Fruit fly (Drosophila melanogaster): ENCODE measurements around the gene twy.

twy gene

DNA sequence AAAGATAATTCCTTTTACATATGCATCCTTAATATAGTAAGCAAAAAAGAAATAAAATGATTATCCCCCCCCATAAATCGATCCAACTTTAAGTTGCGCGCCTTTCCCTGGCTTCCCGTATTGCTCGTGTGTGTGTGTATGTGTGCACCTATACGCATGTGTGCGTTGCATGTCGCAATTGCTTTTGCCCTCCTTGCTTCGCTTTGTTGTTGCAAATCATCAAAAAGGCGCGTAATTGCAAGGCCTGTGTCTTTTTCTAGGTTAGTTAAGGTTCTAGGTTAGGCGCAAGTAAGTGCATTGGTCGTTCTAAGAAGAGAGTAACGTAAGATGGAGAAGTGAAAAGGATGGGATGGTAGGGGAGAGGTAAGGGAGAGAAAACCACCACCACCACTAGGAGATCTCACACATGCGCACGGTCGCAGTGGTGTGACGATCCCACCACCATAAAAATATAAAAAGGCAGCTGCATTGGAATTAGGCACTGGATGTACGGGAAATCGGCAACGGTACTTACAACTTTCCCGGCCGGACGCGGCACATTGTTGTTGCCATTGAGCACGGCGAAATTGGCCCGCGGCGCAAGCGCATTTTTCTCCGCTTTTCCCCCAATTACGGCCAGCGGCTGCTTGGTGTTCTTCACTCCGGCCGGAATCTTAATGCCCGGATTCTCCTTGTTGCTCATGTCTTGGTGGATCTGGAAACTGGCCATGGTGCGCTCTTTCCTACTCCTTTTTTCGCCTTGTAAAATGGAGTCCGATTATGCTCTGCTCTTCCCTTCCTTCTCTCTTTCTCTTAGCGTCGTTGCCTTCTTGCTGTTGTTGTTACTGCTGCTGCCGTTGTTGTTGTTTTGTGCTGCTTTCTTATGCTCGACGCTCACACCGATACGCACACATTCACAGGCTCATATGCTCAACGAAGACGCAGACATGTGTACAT is 39.5 kb upstream of the twy start:
- TF ChIP-seq rgr (GFP tag; optimal IDR thresholded peaks at IDR 0.05) (no peak), Dfd (GFP tag; optimal IDR thresholded peaks at IDR 0.05) (no peak), GATAd (GFP tag; optimal IDR thresholded peaks at IDR 0.05) (no peak), usp (GFP tag; optimal IDR thresholded peaks at IDR 0.05) (no peak), HLH106 (tag; optimal IDR thresholded peaks at IDR 0.05) (no peak), Rel (GFP tag; optimal IDR thresholded peaks at IDR 0.05) (no peak), Rel (tag; optimal IDR thresholded peaks at IDR 0.05) (no peak), ey (GFP tag; optimal IDR thresholded peaks at IDR 0.05) (no peak), jim (GFP tag; optimal IDR thresholded peaks at IDR 0.05) (no peak), woc (GFP tag; optimal IDR thresholded peaks at IDR 0.05) (no peak), brk (GFP tag; optimal IDR thresholded peaks at IDR 0.05) (no peak), dsf (GFP tag; optimal IDR thresholded peaks at IDR 0.05; ENCODE audit: borderline replicate concordance) (no peak), psq (GFP tag; optimal IDR thresholded peaks at IDR 0.05) (no peak), N (GFP tag; optimal IDR thresholded peaks at IDR 0.05) (no peak), Hr83 (GFP tag; optimal IDR thresholded peaks at IDR 0.05; ENCODE audit: poor library complexity, severe bottlenecking) (no peak), Abd-B (GFP tag; optimal IDR thresholded peaks at IDR 0.05) (no peak), Dif (GFP tag; optimal IDR thresholded peaks at IDR 0.05; ENCODE audit: partially characterized antibody) (no peak)

DNA sequence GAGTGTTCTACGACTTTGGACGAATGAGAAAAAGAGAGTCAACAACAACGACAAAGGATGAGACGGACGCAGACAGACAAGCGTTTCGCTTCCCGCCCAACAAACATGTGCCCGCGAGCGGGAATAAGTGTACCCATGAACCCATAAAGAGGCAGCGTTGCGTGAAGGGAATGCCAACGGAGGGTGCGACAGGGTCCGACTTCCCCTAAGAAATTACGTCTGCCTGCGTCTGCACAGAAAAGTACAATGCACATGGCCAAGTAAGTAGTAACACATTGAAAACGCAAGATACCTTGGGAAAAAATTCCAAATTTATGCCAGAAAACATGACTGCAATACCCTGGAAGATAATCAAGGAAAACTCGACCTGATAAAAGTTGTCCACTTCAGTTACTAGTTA is 38.1 kb upstream of the twy start:
- TF ChIP-seq fru (GFP tag; optimal IDR thresholded peaks at IDR 0.05) (no peak), rgr (GFP tag; optimal IDR thresholded peaks at IDR 0.05) (no peak), Hnf4 (GFP tag; optimal IDR thresholded peaks at IDR 0.05) (no peak), br (GFP tag; optimal IDR thresholded peaks at IDR 0.05) (no peak), lola (GFP tag; optimal IDR thresholded peaks at IDR 0.05) (no peak), Mio (GFP tag; optimal IDR thresholded peaks at IDR 0.05) (no peak), psq (GFP tag; optimal IDR thresholded peaks at IDR 0.05) (no peak), h (GFP tag; optimal IDR thresholded peaks at IDR 0.05) (no peak), HLH106 (tag; optimal IDR thresholded peaks at IDR 0.05) (no peak)

DNA sequence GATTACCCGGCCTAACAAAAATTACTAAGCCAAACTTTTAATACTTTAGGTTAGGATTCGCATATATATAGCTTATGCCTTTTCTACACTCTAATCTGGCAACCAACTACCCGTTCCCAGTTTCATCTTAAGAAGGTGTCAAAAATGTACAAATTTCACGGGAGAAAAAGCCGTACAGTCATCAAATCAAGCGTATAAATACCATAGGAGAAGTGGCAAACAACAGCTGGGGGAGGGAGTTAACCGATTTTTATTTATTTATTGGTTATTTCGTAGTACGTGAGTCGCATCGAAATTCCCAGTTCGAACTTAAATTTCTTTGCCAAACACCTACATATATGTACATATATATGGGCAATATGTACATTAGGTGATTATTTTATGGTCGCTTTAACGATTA is 35.6 kb upstream of the twy start, which contains the start of gene CG7264:
Gene CG7264, plus strand, starts transcription at position 301 of the 400 bp plus-strand sequence.
- TF ChIP-seq brk (GFP tag; optimal IDR thresholded peaks at IDR 0.05) (no peak), br (GFP tag; optimal IDR thresholded peaks at IDR 0.05) (no peak), sv (GFP tag; optimal IDR thresholded peaks at IDR 0.05) (no peak), Myc (optimal IDR thresholded peaks at IDR 0.05) (no peak), CG32264 (GFP tag; optimal IDR thresholded peaks at IDR 0.05) (no peak), Vsx2 (GFP tag; optimal IDR thresholded peaks at IDR 0.05; ENCODE audit: partially characterized antibody) (no peak), psq (GFP tag; optimal IDR thresholded peaks at IDR 0.05) (no peak), Dfd (GFP tag; optimal IDR thresholded peaks at IDR 0.05) (no peak), rgr (GFP tag; optimal IDR thresholded peaks at IDR 0.05) (no peak), Dif (GFP tag; optimal IDR thresholded peaks at IDR 0.05; ENCODE audit: partially characterized antibody) (no peak), ey (GFP tag; optimal IDR thresholded peaks at IDR 0.05) (no peak), fru (GFP tag; optimal IDR thresholded peaks at IDR 0.05) (no peak), CrebA (GFP tag; optimal IDR thresholded peaks at IDR 0.05; ENCODE audit: borderline replicate concordance) (no peak), sage (GFP tag; optimal IDR thresholded peaks at IDR 0.05) (no peak), Mio (GFP tag; optimal IDR thresholded peaks at IDR 0.05) (no peak), Sp1 (GFP tag; optimal IDR thresholded peaks at IDR 0.05) (no peak)

DNA sequence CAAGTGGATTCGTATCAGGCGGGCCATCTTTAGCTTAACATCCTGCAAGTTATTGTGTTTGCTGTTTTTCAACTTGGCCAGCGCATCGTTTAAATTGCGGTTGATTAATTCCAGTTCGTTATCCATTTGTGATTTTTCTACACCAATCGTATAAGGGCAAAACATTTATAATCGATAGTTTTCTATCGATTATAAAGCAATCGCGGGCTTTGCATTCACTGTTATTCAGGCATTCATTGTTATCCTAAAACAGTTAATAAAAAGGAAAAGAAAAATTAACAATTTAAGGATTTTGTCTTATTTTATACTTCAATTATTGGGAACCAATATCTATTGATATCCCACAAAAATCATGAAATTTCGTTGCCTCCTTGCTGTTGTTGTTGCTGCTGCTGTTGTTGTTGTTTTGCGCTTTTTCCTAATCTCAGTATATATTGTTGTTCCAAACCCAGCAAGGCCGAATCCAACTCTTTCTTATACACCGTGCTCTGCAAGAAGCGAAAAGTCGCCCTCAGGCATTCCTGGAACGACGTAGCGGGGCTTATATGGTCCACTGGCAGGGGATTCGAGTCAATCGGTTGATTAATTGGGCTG is 32.6 kb upstream of the twy start, which contains the start of gene CG32095:
Gene CG32095, minus strand, starts transcription at position 173 of the 594 bp plus-strand sequence.
- no peak for TF ChIP-seq Dif (GFP tag; optimal IDR thresholded peaks at IDR 0.05; ENCODE audit: partially characterized antibody)
- no peak for TF ChIP-seq tai (GFP tag; optimal IDR thresholded peaks at IDR 0.05)
- no peak for TF ChIP-seq psq (GFP tag; optimal IDR thresholded peaks at IDR 0.05)
- no peak for TF ChIP-seq OdsH (GFP tag; optimal IDR thresholded peaks at IDR 0.05)
- TF ChIP-seq Rel (GFP tag; optimal IDR thresholded peaks at IDR 0.05), result no peak
- peak; percentile 12 for TF ChIP-seq Rel (tag; optimal IDR thresholded peaks at IDR 0.05)
- no peak for TF ChIP-seq lola (GFP tag; optimal IDR thresholded peaks at IDR 0.05)
- peak; percentile 11 for TF ChIP-seq rgr (GFP tag; optimal IDR thresholded peaks at IDR 0.05)

Measured in whole organism, wandering third instar larva.